Fruit fly (Drosophila melanogaster): Measurements from ENCODE around the gene CG44362.

DNA sequence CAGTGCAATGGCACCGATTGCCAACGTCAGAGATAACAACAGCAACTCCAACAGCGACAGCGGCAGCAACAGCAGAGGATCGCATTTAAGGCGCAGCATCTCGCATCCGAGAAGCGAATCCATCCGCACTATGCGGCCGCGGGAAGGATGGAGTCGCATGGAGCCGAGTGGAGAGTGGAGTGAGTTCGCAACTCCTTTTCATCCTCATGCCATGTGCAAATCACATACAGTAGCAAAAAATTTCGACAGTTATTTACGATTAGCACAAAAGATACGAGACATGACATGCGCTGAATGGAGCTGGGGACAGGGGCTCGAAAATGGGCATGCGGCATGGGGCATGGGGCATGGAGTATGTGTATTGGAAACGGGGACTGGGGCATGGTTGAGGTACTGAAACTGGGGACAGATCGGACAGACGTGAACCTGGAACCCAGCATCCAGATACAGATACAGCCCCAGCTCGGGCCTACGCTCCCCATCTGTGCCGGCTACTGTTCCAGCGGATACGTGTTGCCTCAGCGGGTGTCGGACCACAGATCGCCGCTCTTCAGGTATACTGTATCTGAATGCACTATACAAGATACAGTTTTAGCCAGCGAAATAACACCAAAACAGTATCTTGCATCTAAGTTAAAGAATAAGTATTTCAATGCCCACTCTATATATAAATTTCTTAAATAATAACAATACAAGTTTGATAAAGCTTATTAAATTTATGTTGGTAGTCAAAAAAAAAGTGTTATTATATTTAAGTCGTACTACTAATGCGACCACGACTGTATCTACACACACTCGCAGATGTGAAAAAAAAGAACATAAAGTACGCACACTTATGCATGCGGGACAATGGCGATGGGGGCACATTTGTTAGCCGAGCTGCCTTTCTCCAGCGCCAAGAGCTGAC is 27.3 kb upstream of the CG44362 start:
- TF ChIP-seq CG11294 (GFP tag; IDR thresholded peaks at IDR 0.05): peak; percentile 63; the same call in 1 of the 2 replicates
- peak; percentile 80 for TF ChIP-seq esn (GFP tag; optimal IDR thresholded peaks at IDR 0.05)
- peak; percentile 81 for TF ChIP-seq fd59A (GFP tag; optimal IDR thresholded peaks at IDR 0.05)
- peak; percentile 53 for TF ChIP-seq fd85E (GFP tag; optimal IDR thresholded peaks at IDR 0.05)
- peak; percentile 46 for TF ChIP-seq CG6854 (GFP tag; optimal IDR thresholded peaks at IDR 0.05)
- peak; percentile 84 for TF ChIP-seq CG8119 (GFP tag; IDR thresholded peaks at IDR 0.05)
- peak; percentile 55 for TF ChIP-seq Gug (GFP tag; IDR thresholded peaks at IDR 0.05)
- peak; percentile 84 for TF ChIP-seq svp (GFP tag)
- peak; percentile 76 for TF ChIP-seq eg (GFP tag; IDR thresholded peaks at IDR 0.05)
